Fruit fly (Drosophila melanogaster) whole organism, embryonic: Measurements from ENCODE around the gene CG9302.

Experiments
- Ada2b ChIP-seq: fragments of 200-800 bp; sonication (Bioruptor generic); IDR thresholded peaks from 2 replicates; pipeline ENCODE4 v1.3.6; 2022; ENCODE audit warnings: missing biosample characterization, missing genetic modification characterization
- Asciz ChIP-seq: fragments of 200-800 bp; sonication (Bioruptor generic); optimal IDR thresholded peaks from 2 replicates; lab custom pipeline; 2017; ENCODE audit warnings: missing biosample characterization, mild to moderate bottlenecking, missing genetic modification characterization, missing genetic modification reagents
- Bteb2 ChIP-seq: fragments of 200-800 bp; sonication (Bioruptor generic); optimal IDR thresholded peaks from 2 replicates; lab custom pipeline; 2016; ENCODE audit warnings: missing biosample characterization, missing genetic modification characterization
- CG12155 ChIP-seq: fragments of 200-800 bp; sonication (Bioruptor generic); optimal IDR thresholded peaks from 3 replicates; lab custom pipeline; 2016; ENCODE audit warnings: missing biosample characterization, missing genetic modification characterization
- CG12219 ChIP-seq: fragments of 200-800 bp; sonication (Bioruptor generic); optimal IDR thresholded peaks from 3 replicates; lab custom pipeline; 2018; ENCODE audit warnings: missing biosample characterization, mild to moderate bottlenecking, missing genetic modification characterization
- CG13624 ChIP-seq: fragments of 200-800 bp; sonication (Bioruptor generic); optimal IDR thresholded peaks from 2 replicates; lab custom pipeline; 2016; ENCODE audit warnings: missing biosample characterization, missing genetic modification characterization
- CG13775 ChIP-seq: fragments of 200-800 bp; sonication (Bioruptor generic); optimal IDR thresholded peaks from 3 replicates; lab custom pipeline; 2017; ENCODE audit warnings: missing biosample characterization, mild to moderate bottlenecking, missing genetic modification characterization
- CG13894 ChIP-seq: fragments of 200-800 bp; sonication (Bioruptor generic); optimal IDR thresholded peaks from 3 replicates; lab custom pipeline; 2018; ENCODE audit warnings: missing biosample characterization, mild to moderate bottlenecking, missing genetic modification characterization, moderate library complexity
- CG14710 ChIP-seq: fragments of 200-800 bp; sonication (Bioruptor generic); optimal IDR thresholded peaks from 3 replicates; lab custom pipeline; 2019; ENCODE audit warnings: missing biosample characterization, mild to moderate bottlenecking, missing genetic modification characterization, moderate library complexity
- CG15269 ChIP-seq: fragments of 200-800 bp; sonication (Bioruptor generic); optimal IDR thresholded peaks from 2 replicates; lab custom pipeline; 2018; ENCODE audit warnings: missing biosample characterization, mild to moderate bottlenecking, missing genetic modification characterization, moderate library complexity
- CG1529 ChIP-seq: fragments of 200-800 bp; sonication (Bioruptor generic); optimal IDR thresholded peaks from 3 replicates; lab custom pipeline; 2018; ENCODE audit warnings: missing biosample characterization, missing genetic modification characterization
- CG15601 ChIP-seq: fragments of 200-800 bp; sonication (Bioruptor generic); optimal IDR thresholded peaks from 3 replicates; lab custom pipeline; 2019; ENCODE audit warnings: missing biosample characterization, mild to moderate bottlenecking, missing genetic modification characterization, moderate library complexity
- CG32532 ChIP-seq: fragments of 200-800 bp; sonication (Bioruptor generic); IDR thresholded peaks from 2 replicates; pipeline ENCODE4 v1.3.6; 2022; ENCODE audit warnings: missing biosample characterization, missing genetic modification characterization
- CG32772 ChIP-seq: fragments of 200-800 bp; sonication (Bioruptor generic); IDR thresholded peaks from 2 replicates; pipeline ENCODE4 v1.3.6; 2022; ENCODE audit warnings: missing biosample characterization, missing genetic modification characterization
- CG6813 ChIP-seq: fragments of 200-800 bp; sonication (Bioruptor generic); optimal IDR thresholded peaks from 2 replicates; lab custom pipeline; 2017; ENCODE audit warnings: missing biosample characterization, missing genetic modification characterization, mild to moderate bottlenecking, moderate library complexity, missing genetic modification reagents
- CG7271 ChIP-seq: fragments of 200-800 bp; sonication (Bioruptor generic); optimal IDR thresholded peaks from 2 replicates; lab custom pipeline; 2018; ENCODE audit warnings: missing biosample characterization, mild to moderate bottlenecking, missing genetic modification characterization, moderate library complexity
- CG9797 ChIP-seq: fragments of 200-800 bp; sonication (Bioruptor generic); optimal IDR thresholded peaks from 3 replicates; lab custom pipeline; 2018; ENCODE audit warnings: missing biosample characterization, mild to moderate bottlenecking, missing genetic modification characterization
- E2f2 ChIP-seq: fragments of 200-800 bp; sonication (Bioruptor generic); IDR thresholded peaks from 2 replicates; pipeline ENCODE4 v1.3.6; 2022; ENCODE audit warnings: missing biosample characterization, missing genetic modification characterization
- Elba2 ChIP-seq: fragments of 200-800 bp; sonication (Bioruptor generic); optimal IDR thresholded peaks from 3 replicates; lab custom pipeline; 2016; ENCODE audit warnings: missing biosample characterization, missing genetic modification characterization
- Fer2 ChIP-seq: fragments of 200-800 bp; sonication (Bioruptor generic); optimal IDR thresholded peaks from 2 replicates; lab custom pipeline; 2018; ENCODE audit warnings: missing biosample characterization, mild to moderate bottlenecking, missing genetic modification characterization, moderate library complexity
- Fer3 ChIP-seq: fragments of 200-800 bp; sonication (Bioruptor generic); optimal IDR thresholded peaks from 2 replicates; lab custom pipeline; 2018; ENCODE audit warnings: missing biosample characterization, mild to moderate bottlenecking, missing genetic modification characterization, moderate library complexity
- HHEX ChIP-seq: fragments of 200-800 bp; sonication (Bioruptor generic); optimal IDR thresholded peaks from 3 replicates; lab custom pipeline; 2017; ENCODE audit warnings: missing biosample characterization, mild to moderate bottlenecking, missing genetic modification characterization, missing genetic modification reagents
- Nf-YB ChIP-seq: fragments of 200-800 bp; sonication (Bioruptor generic); optimal IDR thresholded peaks from 3 replicates; lab custom pipeline; 2019; ENCODE audit warnings: missing biosample characterization, mild to moderate bottlenecking, missing genetic modification characterization, moderate library complexity
- NfI ChIP-seq: fragments of 200-800 bp; sonication (Bioruptor generic); optimal IDR thresholded peaks from 3 replicates; lab custom pipeline; 2018; ENCODE audit warnings: missing biosample characterization, mild to moderate bottlenecking, missing genetic modification characterization, moderate library complexity
- Oli ChIP-seq: fragments of 200-800 bp; sonication (Bioruptor generic); optimal IDR thresholded peaks from 2 replicates; lab custom pipeline; 2018; ENCODE audit warnings: missing biosample characterization, mild to moderate bottlenecking, missing genetic modification characterization, moderate library complexity
- Pdp1 ChIP-seq, 2 experiments: fragments of 200-800 bp; sonication (Bioruptor generic); optimal IDR thresholded peaks; 3 replicates each; lab custom pipeline; 2016; ENCODE audit warnings: missing biosample characterization in 2 of 2, missing genetic modification characterization in 2 of 2, mild to moderate bottlenecking in 1 of 2, moderate library complexity in 1 of 2
- Sox100B ChIP-seq: fragments of 200-800 bp; sonication (Bioruptor generic); optimal IDR thresholded peaks from 3 replicates; lab custom pipeline; 2018; ENCODE audit warnings: missing biosample characterization, mild to moderate bottlenecking, missing genetic modification characterization
- TFAM ChIP-seq: fragments of 200-800 bp; sonication (Bioruptor generic); optimal IDR thresholded peaks from 2 replicates; lab custom pipeline; 2017; ENCODE audit warnings: missing biosample characterization, missing genetic modification characterization, inconsistent platforms
- YL-1 ChIP-seq: fragments of 200-800 bp; sonication (Bioruptor generic); optimal IDR thresholded peaks from 3 replicates; lab custom pipeline; 2017; ENCODE audit warnings: missing biosample characterization, mild to moderate bottlenecking, missing genetic modification characterization
- ash1 ChIP-seq: fragments of 200-800 bp; sonication (Bioruptor generic); optimal IDR thresholded peaks from 2 replicates; lab custom pipeline; 2018; ENCODE audit warnings: missing biosample characterization, mild to moderate bottlenecking, missing genetic modification characterization
- caup ChIP-seq: fragments of 200-800 bp; sonication (Bioruptor generic); optimal IDR thresholded peaks from 3 replicates; lab custom pipeline; 2017; ENCODE audit warnings: missing biosample characterization, mild to moderate bottlenecking, missing genetic modification characterization, moderate library complexity; ENCODE audit not compliant: severe bottlenecking
- ewg ChIP-seq: fragments of 200-800 bp; sonication (Bioruptor generic); optimal IDR thresholded peaks from 3 replicates; lab custom pipeline; 2017; ENCODE audit warnings: mild to moderate bottlenecking, missing biosample characterization, missing genetic modification reagents, missing genetic modification characterization
- gcm ChIP-seq: fragments of 200-800 bp; sonication (Bioruptor generic); optimal IDR thresholded peaks from 2 replicates; lab custom pipeline; 2019; ENCODE audit warnings: missing biosample characterization, mild to moderate bottlenecking, missing genetic modification characterization, moderate library complexity
- her ChIP-seq: fragments of 200-800 bp; sonication (Bioruptor generic); optimal IDR thresholded peaks from 2 replicates; lab custom pipeline; 2016; ENCODE audit warnings: missing biosample characterization, missing genetic modification characterization
- kah ChIP-seq: fragments of 200-800 bp; sonication (Bioruptor generic); optimal IDR thresholded peaks from 2 replicates; lab custom pipeline; 2018; ENCODE audit warnings: missing biosample characterization, mild to moderate bottlenecking, missing genetic modification characterization
- lab ChIP-seq: fragments of 200-800 bp; sonication (Bioruptor generic); optimal IDR thresholded peaks from 3 replicates; lab custom pipeline; 2017; ENCODE audit warnings: missing biosample characterization, missing genetic modification characterization, mild to moderate bottlenecking, moderate library complexity, missing genetic modification reagents
- onecut ChIP-seq: fragments of 200-800 bp; sonication (Bioruptor generic); IDR thresholded peaks from 2 replicates; pipeline ENCODE4 v1.3.6; 2022; ENCODE audit warnings: missing biosample characterization, missing genetic modification characterization
- pb ChIP-seq: fragments of 200-800 bp; sonication (Bioruptor generic); optimal IDR thresholded peaks from 3 replicates; lab custom pipeline; 2016; ENCODE audit warnings: missing biosample characterization, missing genetic modification characterization
- pfk ChIP-seq: fragments of 200-800 bp; sonication (Bioruptor generic); optimal IDR thresholded peaks from 2 replicates; lab custom pipeline; 2018; ENCODE audit warnings: missing biosample characterization, mild to moderate bottlenecking, missing genetic modification characterization, moderate library complexity
- pros ChIP-seq: fragments of 200-800 bp; sonication (Bioruptor generic); optimal IDR thresholded peaks from 3 replicates; lab custom pipeline; 2019; ENCODE audit warnings: missing biosample characterization, mild to moderate bottlenecking, missing genetic modification characterization, moderate library complexity
- rib ChIP-seq: fragments of 200-800 bp; sonication (Bioruptor generic); IDR thresholded peaks from 2 replicates; pipeline ENCODE4 v1.3.6; 2022; ENCODE audit warnings: missing biosample characterization, missing genetic modification characterization
- sc ChIP-seq, 3 experiments: fragments of >200 bp in 2 of 3; fragments of 200-800 bp in 1 of 3; sonication (Bioruptor generic) in 1 of 3; optimal IDR thresholded peaks; 2 replicates in 2 of 3; 3 replicates in 1 of 3; lab custom pipeline; 2017; ENCODE audit warnings: mild to moderate bottlenecking in 1 of 3, missing biosample characterization in 1 of 3, missing genetic modification characterization in 1 of 3, missing genetic modification reagents in 1 of 3
- sim ChIP-seq: fragments of 200-800 bp; sonication (Bioruptor generic); IDR thresholded peaks from 2 replicates; pipeline ENCODE4 v1.3.6; 2022; ENCODE audit warnings: missing biosample characterization, missing genetic modification characterization
- stwl ChIP-seq: fragments of 200-800 bp; sonication (Bioruptor generic); optimal IDR thresholded peaks from 3 replicates; lab custom pipeline; 2018; ENCODE audit warnings: missing biosample characterization, mild to moderate bottlenecking, missing genetic modification characterization, moderate library complexity
- tap ChIP-seq: fragments of 200-800 bp; optimal IDR thresholded peaks from 3 replicates; lab custom pipeline; 2019; ENCODE audit warnings: missing biosample characterization, mild to moderate bottlenecking, missing genetic modification characterization, moderate library complexity
- tup ChIP-seq: fragments of 200-800 bp; sonication (Bioruptor generic); optimal IDR thresholded peaks from 2 replicates; lab custom pipeline; 2016; ENCODE audit warnings: missing biosample characterization, mild to moderate bottlenecking, missing genetic modification characterization, moderate library complexity
- wek ChIP-seq: fragments of 200-800 bp; sonication (Bioruptor generic); optimal IDR thresholded peaks from 3 replicates; lab custom pipeline; 2018; ENCODE audit warnings: missing biosample characterization, mild to moderate bottlenecking, missing genetic modification characterization, moderate library complexity
- zen ChIP-seq: fragments of 200-800 bp; sonication (Bioruptor generic); optimal IDR thresholded peaks from 3 replicates; lab custom pipeline; 2018; ENCODE audit warnings: missing biosample characterization, mild to moderate bottlenecking, missing genetic modification characterization, moderate library complexity

Gene CG9302

dm6 chr2L:13398614-13399161 lies 20.4 kb upstream of the CG9302 start, which contains the start of the genes CG10859 and CG7110 (continued):
- TF ChIP-seq Oli (tag; lab: Kevin White, UChicago) (no peak), CG7271 (tag; lab: Kevin White, UChicago) (peak; percentile 46), caup (GFP tag; lab: Kevin White, UChicago) (peak; percentile 79), ewg (GFP tag; lab: Kevin White, UChicago) (peak; percentile 29), E2f2 (GFP tag; lab: Robert Waterston, UW) (peak; percentile 89), onecut (GFP tag; lab: Robert Waterston, UW) (peak; percentile 52), stwl (tag; lab: Kevin White, UChicago) (peak; percentile 87), Pdp1 (GFP tag; optimal IDR thresholded peaks at IDR 0.05; lab: Kevin White, UChicago) (peak in 1 of 2 experiments; percentile 27), CG15269 (tag; lab: Kevin White, UChicago) (peak; percentile 33), CG13775 (GFP tag; lab: Kevin White, UChicago) (peak; percentile 66), Elba2 (GFP tag; lab: Kevin White, UChicago) (peak; percentile 66), CG15601 (tag; lab: Kevin White, UChicago) (peak; percentile 33), CG1529 (GFP tag; lab: Kevin White, UChicago) (peak; percentile 3), CG32532 (GFP tag; lab: Robert Waterston, UW) (peak; percentile 55; the same call in 1 of the 2 replicates), rib (GFP tag; lab: Robert Waterston, UW) (no peak), pros (no peak), pb (GFP tag; lab: Kevin White, UChicago) (peak; percentile 27), Bteb2 (GFP tag; lab: Kevin White, UChicago) (peak; percentile 34), kah (GFP tag; lab: Kevin White, UChicago) (peak; percentile 89), zen (tag; lab: Kevin White, UChicago) (peak; percentile 39), NfI (peak; percentile 78), YL-1 (GFP tag; lab: Kevin White, UChicago) (peak; percentile 78), Ada2b (GFP tag; lab: Robert Waterston, UW) (no peak), TFAM (no peak), Asciz (GFP tag; lab: Kevin White, UChicago) (peak; percentile 59), tap (tag; lab: Kevin White, UChicago) (peak; percentile 28), wek (peak; percentile 88), CG9797 (GFP tag; lab: Kevin White, UChicago) (peak; percentile 77), CG13624 (GFP tag; lab: Kevin White, UChicago) (peak; percentile 7), ash1 (peak; percentile 46), CG12155 (GFP tag; lab: Kevin White, UChicago) (no peak), Sox100B (GFP tag; lab: Kevin White, UChicago) (peak; percentile 52), HHEX (GFP tag; lab: Kevin White, UChicago) (peak; percentile 32), sim (GFP tag; lab: Robert Waterston, UW) (no peak), pfk (GFP tag; lab: Kevin White, UChicago) (peak; percentile 26), Fer2 (peak; percentile 11), CG14710 (tag; lab: Kevin White, UChicago) (peak; percentile 65), CG6813 (GFP tag; lab: Kevin White, UChicago) (peak; percentile 29), lab (GFP tag; lab: Kevin White, UChicago) (peak; percentile 81), CG32772 (GFP tag; lab: Robert Waterston, UW) (no peak), tup (GFP tag; lab: Kevin White, UChicago) (no peak), sc (optimal IDR thresholded peaks at IDR 0.05; lab: Kevin White, UChicago) (no peak), sc (GFP tag; optimal IDR thresholded peaks at IDR 0.05; lab: Kevin White, UChicago) (peak; percentile 7), Fer3 (tag; lab: Kevin White, UChicago) (peak; percentile 63), CG13894 (tag; lab: Kevin White, UChicago) (peak; percentile 7), gcm (GFP tag; lab: Kevin White, UChicago) (peak; percentile 9), Nf-YB (peak; percentile 10), her (GFP tag; lab: Kevin White, UChicago) (no peak), CG12219 (GFP tag; lab: Kevin White, UChicago) (peak; percentile 1)
